Worm (Caenorhabditis elegans) whole organism, late embryonic: ENCODE data around the gene Y97E10AR.4.

Source experiments
- K02D7.2 ChIP-seq: sonication (generic microtip); optimal IDR thresholded peaks from 2 replicates; lab custom pipeline; 2017; ENCODE audit warnings: mild to moderate bottlenecking, missing genetic modification characterization, missing compliant biosample characterization
- Y22D7AL.16 ChIP-seq: sonication (generic microtip); optimal IDR thresholded peaks from 2 replicates; lab custom pipeline; 2016; ENCODE audit warnings: missing genetic modification characterization, missing compliant biosample characterization
- ama-1 ChIP-seq: fragments of 150-350 bp; optimal IDR thresholded peaks from 2 replicates; lab custom pipeline; 2014
- che-1 ChIP-seq: sonication (generic microtip); optimal IDR thresholded peaks from 2 replicates; lab custom pipeline; 2016; ENCODE audit warnings: mild to moderate bottlenecking, missing genetic modification characterization, missing compliant biosample characterization
- gmeb-2 ChIP-seq: sonication (generic microtip); optimal IDR thresholded peaks from 2 replicates; lab custom pipeline; 2016; ENCODE audit warnings: missing genetic modification characterization, inconsistent platforms, missing compliant biosample characterization
- pha-4 ChIP-seq: fragments of 150-350 bp; optimal IDR thresholded peaks from 2 replicates; lab custom pipeline; 2018; ENCODE audit warnings: missing biosample characterization, missing genetic modification reagents, missing genetic modification characterization
- unc-42 ChIP-seq: sonication (generic microtip); optimal IDR thresholded peaks from 2 replicates; lab custom pipeline; 2016; ENCODE audit warnings: missing genotype, missing genetic modification characterization, missing compliant biosample characterization

DNA sequence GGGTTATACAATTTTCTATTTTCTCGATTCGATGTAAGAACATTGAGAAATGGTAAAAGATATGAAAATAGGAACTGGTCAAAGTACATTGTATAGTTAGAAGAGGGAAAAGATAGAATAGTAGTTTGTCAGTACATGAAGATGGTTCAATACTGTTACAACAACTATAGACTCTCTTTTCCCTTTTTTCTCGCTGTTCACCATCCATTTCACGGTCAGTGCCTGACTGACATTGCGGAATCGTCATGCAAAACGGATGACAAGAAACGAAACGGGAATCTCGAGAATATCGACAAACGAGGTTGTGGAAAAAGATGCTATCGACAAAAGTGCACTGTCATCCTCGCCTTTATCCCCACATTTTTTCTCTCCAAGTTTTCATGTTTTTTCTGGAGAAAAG is 33.6 kb upstream of the Y97E10AR.4 start:
- TF ChIP-seq pha-4 (tag; lab: Kevin White, UChicago) (no peak), K02D7.2 (tag; lab: Kevin White, UChicago) (no peak), ama-1 (lab: Kevin White, UChicago) (no peak), unc-42 (no peak), Y22D7AL.16 (tag; lab: Kevin White, UChicago) (no peak), gmeb-2 (tag; lab: Kevin White, UChicago) (no peak), che-1 (tag; lab: Kevin White, UChicago) (no peak)
